Fruit fly (Drosophila melanogaster): Measurements from ENCODE around the gene mTerf5.

mTerf5 gene

DNA sequence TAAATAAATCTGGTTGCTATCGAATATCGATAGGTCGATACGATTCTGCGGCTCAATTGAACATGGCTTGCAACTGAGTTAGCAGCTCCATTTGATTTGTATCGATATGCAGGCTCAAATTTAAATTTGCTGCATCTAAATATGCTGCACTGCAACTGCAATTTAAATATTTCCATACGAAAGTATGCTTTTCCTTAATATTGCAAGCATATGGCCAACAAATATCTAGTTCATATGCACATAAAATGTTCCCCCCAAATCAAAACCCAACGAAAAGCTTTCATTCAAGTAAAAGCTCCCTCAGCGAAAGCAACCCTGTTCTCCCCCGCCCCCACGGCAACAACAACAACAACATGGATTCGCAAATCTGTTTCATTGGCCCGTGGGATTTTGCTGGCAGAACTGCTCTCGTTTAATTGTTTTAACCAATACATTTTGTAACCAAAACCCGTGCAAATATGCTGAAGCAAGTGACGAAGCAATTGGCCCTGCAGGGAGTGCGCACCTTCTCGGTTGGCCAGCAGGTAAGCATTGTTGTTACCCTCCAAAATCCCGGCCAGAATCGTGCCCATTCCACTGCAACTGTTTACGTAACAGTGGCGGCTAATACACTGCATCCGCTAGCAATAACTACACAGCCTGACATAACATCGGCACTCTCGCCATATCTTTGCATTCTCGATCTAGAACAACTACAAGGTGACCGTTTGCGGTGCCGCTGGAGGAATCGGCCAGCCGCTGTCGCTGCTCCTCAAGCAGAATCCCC, 2.7 kb upstream of the mTerf5 start, which contains the start of the genes CG7168 and Mdh2 (continued):
- TF ChIP-seq Dll (GFP tag; IDR thresholded peaks at IDR 0.05; ENCODE audit: partially characterized antibody): peak; percentile 88
- TF ChIP-seq pzg (GFP tag; optimal IDR thresholded peaks at IDR 0.05): peak; percentile 77
- TF ChIP-seq MESR4 (GFP tag; optimal IDR thresholded peaks at IDR 0.05): peak; percentile 34
- TF ChIP-seq vfl (GFP tag; optimal IDR thresholded peaks at IDR 0.05): no peak
- TF ChIP-seq Aef1 (GFP tag; IDR thresholded peaks at IDR 0.05): peak; percentile 11; the same call in 1 of the 3 replicates
- no peak for TF ChIP-seq CG11723 (GFP tag; optimal IDR thresholded peaks at IDR 0.05)
- TF ChIP-seq chn (GFP tag; optimal IDR thresholded peaks at IDR 0.05): peak; percentile 9
- TF ChIP-seq Hmr (GFP tag; optimal IDR thresholded peaks at IDR 0.05): peak; percentile 14
- TF ChIP-seq tin (GFP tag; optimal IDR thresholded peaks at IDR 0.05): peak; percentile 4
- peak; percentile 98 for TF ChIP-seq CG2116 (GFP tag; optimal IDR thresholded peaks at IDR 0.05)
- no peak for TF ChIP-seq CG1832 (GFP tag; optimal IDR thresholded peaks at IDR 0.05)
- TF ChIP-seq CG17829 (tag; optimal IDR thresholded peaks at IDR 0.05): peak; percentile 31
- peak; percentile 30; the same call in 1 of the 2 replicates for TF ChIP-seq klu (GFP tag; IDR thresholded peaks at IDR 0.05)
- peak; percentile 79 for TF ChIP-seq bbx (GFP tag; IDR thresholded peaks at IDR 0.05; ENCODE audit: partially characterized antibody)
- peak; percentile 88 for TF ChIP-seq Bgb (GFP tag; IDR thresholded peaks at IDR 0.05; ENCODE audit: partially characterized antibody)
- peak; percentile 90 for TF ChIP-seq CG7963 (GFP tag; IDR thresholded peaks at IDR 0.05; ENCODE audit: partially characterized antibody)
- peak; percentile 91 for TF ChIP-seq ato (GFP tag; IDR thresholded peaks at IDR 0.05; ENCODE audit: partially characterized antibody)
- TF ChIP-seq grau (tag; optimal IDR thresholded peaks at IDR 0.05): peak; percentile 1
- peak; percentile 94 for TF ChIP-seq HLH4C (GFP tag; IDR thresholded peaks at IDR 0.05; ENCODE audit: partially characterized antibody)
- TF ChIP-seq MBD-R2 (GFP tag; IDR thresholded peaks at IDR 0.05): peak; percentile 79
- TF ChIP-seq Nf-YB (GFP tag; optimal IDR thresholded peaks at IDR 0.05): peak; percentile 88
- peak; percentile 53 for TF ChIP-seq Myb (GFP tag; optimal IDR thresholded peaks at IDR 0.05)
- TF ChIP-seq trem (tag; optimal IDR thresholded peaks at IDR 0.05): peak; percentile 99
- no peak for TF ChIP-seq CG10366 (GFP tag; IDR thresholded peaks at IDR 0.05)
- TF ChIP-seq CG10267 (tag; optimal IDR thresholded peaks at IDR 0.05): peak; percentile 16
- no peak for TF ChIP-seq pan (optimal IDR thresholded peaks at IDR 0.05)
- peak in 1 of 2 experiments; percentile 18 for TF ChIP-seq pan (GFP tag; optimal IDR thresholded peaks at IDR 0.05 in 1 of 2, IDR thresholded peaks at IDR 0.05 in 1 of 2)
- peak; percentile 79 for TF ChIP-seq CG42726 (GFP tag; IDR thresholded peaks at IDR 0.05; ENCODE audit: partially characterized antibody)
- TF ChIP-seq lov (optimal IDR thresholded peaks at IDR 0.05): no peak
- no peak for TF ChIP-seq lov (GFP tag; IDR thresholded peaks at IDR 0.05)
- TF ChIP-seq tna (GFP tag; IDR thresholded peaks at IDR 0.05; ENCODE audit: partially characterized antibody): peak; percentile 67
- peak; percentile 53 for TF ChIP-seq CG1603 (tag; optimal IDR thresholded peaks at IDR 0.05)

DNA sequence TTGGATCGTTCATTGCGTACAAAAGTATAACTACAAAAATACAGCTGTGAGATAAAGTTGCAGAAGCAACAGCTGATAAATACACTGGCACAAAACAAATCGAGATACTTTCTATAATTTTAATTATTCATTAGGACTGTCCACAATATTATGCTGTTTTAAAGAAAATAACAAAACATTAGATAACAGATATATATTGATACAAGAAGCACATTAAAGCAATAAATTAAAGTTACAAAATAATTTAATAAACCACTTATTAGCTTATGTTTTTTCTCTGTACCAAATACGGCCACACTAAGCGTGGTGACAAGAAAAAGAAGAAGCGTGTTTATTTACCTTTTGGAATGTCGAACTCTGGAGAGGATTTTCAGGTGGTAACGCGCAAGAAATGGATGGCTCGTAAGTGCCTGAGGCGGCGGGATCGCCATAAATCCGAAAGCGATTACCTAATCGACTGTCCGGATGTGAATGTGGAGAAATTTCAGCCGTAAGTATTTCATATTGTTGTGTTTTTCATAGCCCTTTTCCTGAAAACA, 3.2 kb downstream of the mTerf5 start, which contains the start of the genes CG7988 and CG7183:
Gene CG7988, plus strand, starts transcription at position 316 of the 539 bp plus-strand sequence.
Gene CG7183, minus strand, starts transcription at position 489 of the 539 bp plus-strand sequence.
- TF ChIP-seq NC2β (GFP tag; optimal IDR thresholded peaks at IDR 0.05) (peak; percentile 94), sima (GFP tag; optimal IDR thresholded peaks at IDR 0.05) (peak; percentile 82), phol (tag; optimal IDR thresholded peaks at IDR 0.05) (peak; percentile 98), CG2712 (tag; optimal IDR thresholded peaks at IDR 0.05) (peak; percentile 99), cwo (GFP tag; optimal IDR thresholded peaks at IDR 0.05) (peak; percentile 90), wdn (GFP tag; IDR thresholded peaks at IDR 0.05) (peak; percentile 96), sim (GFP tag; IDR thresholded peaks at IDR 0.05) (peak; percentile 97), C15 (GFP tag; IDR thresholded peaks at IDR 0.05) (peak; percentile 96), CG15073 (GFP tag; optimal IDR thresholded peaks at IDR 0.05) (peak; percentile 82), slp2 (GFP tag; optimal IDR thresholded peaks at IDR 0.05) (peak; percentile 86), Antp (GFP tag; optimal IDR thresholded peaks at IDR 0.05) (peak; percentile 88), fd102C (GFP tag; optimal IDR thresholded peaks at IDR 0.05) (peak; percentile 95), Lpt (GFP tag; optimal IDR thresholded peaks at IDR 0.05) (no peak), Nf-YB (GFP tag; optimal IDR thresholded peaks at IDR 0.05) (peak; percentile 89), NFAT (GFP tag; IDR thresholded peaks at IDR 0.05) (peak; percentile 96), Ptx1 (GFP tag; IDR thresholded peaks at IDR 0.05) (peak; percentile 100), unpg (GFP tag; optimal IDR thresholded peaks at IDR 0.05) (peak; percentile 99), Deaf1 (tag; optimal IDR thresholded peaks at IDR 0.05) (peak; percentile 84), peb (GFP tag; IDR thresholded peaks at IDR 0.05) (peak; percentile 98)
